Worm (Caenorhabditis elegans) whole organism, L2 larva: ENCODE results near the gene nas-20.
A peak's percentile ranks its signal among the peaks of the same experiment; 100 is the strongest.
"Not testable (repeated sequence)": the region's sequence is repeated elsewhere in the genome, so short reads cannot be mapped to it uniquely, and the experiment has no call there.

Experiments
- C34F6.9 ChIP-seq: fragments of 150-350 bp; optimal IDR thresholded peaks from 2 replicates; lab custom pipeline; 2014; ENCODE audit warnings: missing biosample characterization, missing genetic modification characterization
- F13H6.1 ChIP-seq: sonication (generic microtip); optimal IDR thresholded peaks from 2 replicates; lab custom pipeline; 2016; ENCODE audit warnings: missing genetic modification characterization, missing compliant biosample characterization
- alr-1 ChIP-seq: fragments of 150-350 bp; optimal IDR thresholded peaks from 2 replicates; lab custom pipeline; 2014; ENCODE audit warnings: missing biosample characterization, missing genetic modification characterization
- ama-1 ChIP-seq: fragments of 150-350 bp; optimal IDR thresholded peaks from 2 replicates; lab custom pipeline; 2018; ENCODE audit warnings: inconsistent platforms
- blmp-1 ChIP-seq: sonication (generic microtip); optimal IDR thresholded peaks from 2 replicates; lab custom pipeline; 2017; ENCODE audit warnings: missing genetic modification characterization, mild to moderate bottlenecking, missing compliant biosample characterization, antibody characterized with exemption, moderate library complexity; ENCODE audit not compliant: insufficient read depth
- ceh-16 ChIP-seq: fragments of 150-350 bp; optimal IDR thresholded peaks from 2 replicates; lab custom pipeline; 2014; ENCODE audit warnings: missing biosample characterization, missing genetic modification characterization
- ceh-82 ChIP-seq: fragments of 150-350 bp; optimal IDR thresholded peaks from 2 replicates; lab custom pipeline; 2014; ENCODE audit warnings: missing biosample characterization, missing genetic modification characterization
- crh-2 ChIP-seq: sonication (generic microtip); optimal IDR thresholded peaks from 2 replicates; lab custom pipeline; 2017; ENCODE audit warnings: missing biosample characterization, missing genetic modification characterization
- elt-1 ChIP-seq: fragments of 150-350 bp; optimal IDR thresholded peaks from 2 replicates; lab custom pipeline; 2014; ENCODE audit warnings: missing biosample characterization, missing genetic modification characterization
- elt-3 ChIP-seq: sonication (generic microtip); optimal IDR thresholded peaks from 2 replicates; lab custom pipeline; 2017; ENCODE audit warnings: missing biosample characterization, missing genetic modification characterization
- fos-1 ChIP-seq: fragments of 150-350 bp; optimal IDR thresholded peaks from 2 replicates; lab custom pipeline; 2014; ENCODE audit warnings: missing biosample characterization, missing genetic modification characterization
- gmeb-1 ChIP-seq: fragments of 150-350 bp; optimal IDR thresholded peaks from 2 replicates; lab custom pipeline; 2014; ENCODE audit warnings: missing biosample characterization, missing genetic modification characterization
- lin-11 ChIP-seq: fragments of 150-350 bp; sonication (generic microtip); optimal IDR thresholded peaks from 2 replicates; lab custom pipeline; 2014; ENCODE audit warnings: missing biosample characterization, missing genetic modification characterization, inconsistent platforms, mixed read lengths
- lin-13 ChIP-seq: fragments of 150-350 bp; optimal IDR thresholded peaks from 2 replicates; lab custom pipeline; 2014; ENCODE audit warnings: missing biosample characterization, missing genetic modification reagents, missing genetic modification characterization
- lin-39 ChIP-seq: fragments of 150-350 bp; optimal IDR thresholded peaks from 2 replicates; lab custom pipeline; 2014; ENCODE audit warnings: missing biosample characterization, missing genetic modification reagents, missing genetic modification characterization
- lsy-2 ChIP-seq, 2 experiments: fragments of 150-350 bp in 1 of 2; sonication (generic microtip) in 1 of 2; optimal IDR thresholded peaks; 2 replicates each; lab custom pipeline; 2014 to 2017; ENCODE audit warnings: missing biosample characterization in 2 of 2, missing genetic modification characterization in 2 of 2
- mdl-1 ChIP-seq, 2 experiments: fragments of 150-350 bp in 1 of 2; sonication (generic microtip) in 1 of 2; optimal IDR thresholded peaks; 2 replicates each; lab custom pipeline; 2017; ENCODE audit warnings: missing biosample characterization in 2 of 2, missing genetic modification characterization in 2 of 2
- nhr-12 ChIP-seq: fragments of 150-350 bp; optimal IDR thresholded peaks from 2 replicates; lab custom pipeline; 2014; ENCODE audit warnings: missing biosample characterization, missing genetic modification characterization
- nhr-129 ChIP-seq: fragments of 150-350 bp; optimal IDR thresholded peaks from 2 replicates; lab custom pipeline; 2014; ENCODE audit warnings: missing biosample characterization, missing genetic modification characterization
- nhr-21 ChIP-seq: fragments of 150-350 bp; optimal IDR thresholded peaks from 2 replicates; lab custom pipeline; 2014; ENCODE audit warnings: missing biosample characterization, missing genetic modification characterization
- nhr-237 ChIP-seq: fragments of 150-350 bp; optimal IDR thresholded peaks from 2 replicates; lab custom pipeline; 2014; ENCODE audit warnings: missing biosample characterization, missing genetic modification characterization
- nhr-25 ChIP-seq: fragments of 150-350 bp; sonication (generic microtip); optimal IDR thresholded peaks from 3 replicates; lab custom pipeline; 2014; ENCODE audit warnings: missing biosample characterization, missing genetic modification characterization
- nhr-6 ChIP-seq: fragments of 150-350 bp; optimal IDR thresholded peaks from 2 replicates; lab custom pipeline; 2014; ENCODE audit warnings: missing biosample characterization, missing genetic modification characterization
- peb-1 ChIP-seq: fragments of 150-350 bp; optimal IDR thresholded peaks from 2 replicates; lab custom pipeline; 2014; ENCODE audit warnings: missing biosample characterization, missing genetic modification characterization
- sem-4 ChIP-seq: fragments of 150-350 bp; optimal IDR thresholded peaks from 2 replicates; lab custom pipeline; 2014; ENCODE audit warnings: missing biosample characterization, missing genetic modification reagents, missing genetic modification characterization
- sma-3 ChIP-seq: sonication (generic microtip); optimal IDR thresholded peaks from 2 replicates; lab custom pipeline; 2016; ENCODE audit warnings: missing genetic modification reagents, missing genetic modification characterization, missing compliant biosample characterization
- sma-9 ChIP-seq, 2 experiments: fragments of 150-350 bp in 1 of 2; sonication (generic microtip) in 1 of 2; optimal IDR thresholded peaks; 2 replicates each; lab custom pipeline; 2014 to 2016; ENCODE audit warnings: missing genetic modification characterization in 2 of 2, mild to moderate bottlenecking in 1 of 2, missing biosample characterization in 1 of 2, missing compliant biosample characterization in 1 of 2, missing genetic modification reagents in 1 of 2, moderate library complexity in 1 of 2
- snpc-4 ChIP-seq: fragments of 150-350 bp; optimal IDR thresholded peaks from 2 replicates; lab custom pipeline; 2014; ENCODE audit warnings: missing biosample characterization, missing genetic modification characterization
- unc-55 ChIP-seq: fragments of 150-350 bp; sonication (generic microtip); optimal IDR thresholded peaks from 3 replicates; lab custom pipeline; 2014; ENCODE audit warnings: missing biosample characterization, missing genetic modification reagents, missing genetic modification characterization
- unc-62 ChIP-seq: fragments of 150-350 bp; optimal IDR thresholded peaks from 2 replicates; lab custom pipeline; 2014; ENCODE audit warnings: missing biosample characterization, missing genetic modification reagents, missing genetic modification characterization
- zag-1 ChIP-seq: fragments of 150-350 bp; optimal IDR thresholded peaks from 2 replicates; lab custom pipeline; 2014; ENCODE audit warnings: missing biosample characterization, missing genetic modification characterization
- ztf-11 ChIP-seq: sonication (generic microtip); optimal IDR thresholded peaks from 2 replicates; lab custom pipeline; 2017; ENCODE audit warnings: missing biosample characterization, missing genetic modification characterization
- ztf-4 ChIP-seq: fragments of 150-350 bp; optimal IDR thresholded peaks from 2 replicates; lab custom pipeline; 2014; ENCODE audit warnings: missing biosample characterization, missing genetic modification characterization

Gene nas-20

ce11 chrV:11504853-11505397 is 32.8 kb upstream of the nas-20 start, which contains the start of the genes C55A6.1 and C55A6.10:
Gene C55A6.1, minus strand, starts transcription at chrV:11504968.
Gene C55A6.10, plus strand, starts transcription at chrV:11505347.
- TF ChIP-seq lin-13 (GFP tag; lab: Kevin White, UChicago) (peak; percentile 69), fos-1 (peak; percentile 25), C34F6.9 (peak; percentile 63), nhr-129 (tag; lab: Kevin White, UChicago) (peak; percentile 54), zag-1 (tag; lab: Kevin White, UChicago) (peak; percentile 2), unc-55 (GFP tag; lab: Kevin White, UChicago) (peak; percentile 66), crh-2 (tag; lab: Kevin White, UChicago) (peak; percentile 73), sem-4 (tag; lab: Kevin White, UChicago) (peak; percentile 46), lsy-2 (tag; optimal IDR thresholded peaks at IDR 0.05; lab: Kevin White, UChicago) (peak; percentile 34 to 73), lin-11 (tag; lab: Kevin White, UChicago) (peak; percentile 70), F13H6.1 (tag; lab: Kevin White, UChicago) (peak; percentile 85), nhr-6 (peak; percentile 18), blmp-1 (peak; percentile 10), sma-9 (GFP tag; optimal IDR thresholded peaks at IDR 0.05; lab: Kevin White, UChicago) (peak; percentile 69), gmeb-1 (peak; percentile 59), sma-3 (GFP tag; lab: Kevin White, UChicago) (peak; percentile 83), nhr-21 (peak; percentile 40), nhr-25 (tag; lab: Kevin White, UChicago) (peak; percentile 74), mdl-1 (tag; optimal IDR thresholded peaks at IDR 0.05; lab: Kevin White, UChicago) (peak in 1 of 2 experiments; percentile 8)
- TF ChIP-seq sma-9 (tag; optimal IDR thresholded peaks at IDR 0.05; lab: Kevin White, UChicago): not testable (repeated sequence)

- TF ChIP-seq nhr-6 (no peak), gmeb-1 (peak; percentile 10)
Observed at ce11 chrV:11503081-11503751, 31.1 kb upstream of the nas-20 start, which contains the start of gene C55A6.12. Gene C55A6.12, minus strand, starts transcription at chrV:11503131.

ce11 chrV:11500980-11501379 is 28.9 kb upstream of the nas-20 start:
- TF ChIP-seq alr-1 (tag; lab: Kevin White, UChicago) (no peak), ceh-82 (tag; lab: Kevin White, UChicago) (no peak), ama-1 (no peak), blmp-1 (no peak), ztf-11 (tag; lab: Kevin White, UChicago) (no peak), lin-39 (no peak), C34F6.9 (no peak), nhr-237 (no peak), unc-55 (GFP tag; lab: Kevin White, UChicago) (no peak), sma-3 (GFP tag; lab: Kevin White, UChicago) (no peak), F13H6.1 (tag; lab: Kevin White, UChicago) (no peak), sem-4 (tag; lab: Kevin White, UChicago) (no peak), gmeb-1 (no peak), unc-62 (GFP tag; lab: Kevin White, UChicago) (no peak), nhr-12 (no peak), ztf-4 (tag; lab: Kevin White, UChicago) (no peak), elt-3 (tag; lab: Kevin White, UChicago) (no peak), nhr-21 (no peak), elt-1 (no peak), ceh-16 (no peak)

- TF ChIP-seq fos-1 (peak; percentile 0), nhr-6 (no peak), nhr-21 (no peak), sma-9 (GFP tag; optimal IDR thresholded peaks at IDR 0.05; lab: Kevin White, UChicago) (peak; percentile 14), sma-9 (tag; optimal IDR thresholded peaks at IDR 0.05; lab: Kevin White, UChicago) (no peak), nhr-237 (no peak), blmp-1 (peak; percentile 48), peb-1 (no peak), snpc-4 (tag; lab: Kevin White, UChicago) (no peak), sma-3 (GFP tag; lab: Kevin White, UChicago) (peak; percentile 30), sem-4 (tag; lab: Kevin White, UChicago) (no peak), mdl-1 (tag; optimal IDR thresholded peaks at IDR 0.05; lab: Kevin White, UChicago) (no peak), elt-1 (no peak)
Observed at ce11 chrV:11499786-11500185, 27.7 kb upstream of the nas-20 start.
